Fruit fly (Drosophila melanogaster) whole organism, embryonic: ENCODE measurements around the gene Faa.
A peak's percentile ranks its signal among the peaks of the same experiment; 100 is the strongest.

ENCODE experiments used
- Blimp-1 ChIP-seq: fragments of 200-800 bp; sonication (Bioruptor generic); optimal IDR thresholded peaks from 3 replicates; lab custom pipeline; 2018; ENCODE audit warnings: missing biosample characterization, missing genetic modification characterization, mild to moderate bottlenecking, moderate library complexity, missing genetic modification reagents
- C15 ChIP-seq: fragments of 200-800 bp; sonication (Bioruptor generic); IDR thresholded peaks from 3 replicates; pipeline ENCODE4 v1.3.6; 2022; ENCODE audit warnings: missing biosample characterization, missing genetic modification characterization
- CG10959 ChIP-seq: fragments of 200-800 bp; sonication (Bioruptor generic); IDR thresholded peaks from 2 replicates; pipeline ENCODE4 v1.3.6; 2022; ENCODE audit warnings: missing biosample characterization, missing genetic modification characterization
- CG11085 ChIP-seq: fragments of 200-800 bp; sonication (Bioruptor generic); IDR thresholded peaks from 2 replicates; pipeline ENCODE4 v1.3.6; 2022; ENCODE audit warnings: missing biosample characterization, missing genetic modification characterization
- CG11560 ChIP-seq: fragments of 200-800 bp; sonication (Bioruptor generic); IDR thresholded peaks from 3 replicates; pipeline ENCODE4 v1.3.6; 2022; ENCODE audit warnings: missing biosample characterization, missing genetic modification characterization
- CG12071 ChIP-seq: fragments of 200-800 bp; sonication (Bioruptor generic); optimal IDR thresholded peaks from 3 replicates; lab custom pipeline; 2018; ENCODE audit warnings: missing biosample characterization, mild to moderate bottlenecking, missing genetic modification characterization
- CG12236 ChIP-seq: fragments of 200-800 bp; sonication (Bioruptor generic); optimal IDR thresholded peaks from 2 replicates; lab custom pipeline; 2016; ENCODE audit warnings: missing biosample characterization, missing genetic modification characterization
- CG1233 ChIP-seq: fragments of 200-800 bp; sonication (Bioruptor generic); optimal IDR thresholded peaks from 4 replicates; lab custom pipeline; 2018; ENCODE audit warnings: missing biosample characterization, mild to moderate bottlenecking, missing genetic modification characterization
- CG12659 ChIP-seq: fragments of 200-800 bp; sonication (Bioruptor generic); optimal IDR thresholded peaks from 3 replicates; lab custom pipeline; 2017; ENCODE audit warnings: mild to moderate bottlenecking, missing biosample characterization, missing genetic modification reagents, missing genetic modification characterization
- CG13894 ChIP-seq: fragments of 200-800 bp; sonication (Bioruptor generic); optimal IDR thresholded peaks from 3 replicates; lab custom pipeline; 2018; ENCODE audit warnings: missing biosample characterization, mild to moderate bottlenecking, missing genetic modification characterization, moderate library complexity
- CG14014 ChIP-seq: fragments of 200-800 bp; sonication (Bioruptor generic); IDR thresholded peaks from 2 replicates; pipeline ENCODE4 v1.3.6; 2022; ENCODE audit warnings: missing biosample characterization, missing genetic modification characterization
- CG14860 ChIP-seq: fragments of 200-800 bp; sonication (Bioruptor generic); IDR thresholded peaks from 3 replicates; pipeline ENCODE4 v1.3.6; 2022; ENCODE audit warnings: missing biosample characterization, missing genetic modification characterization; ENCODE audit not compliant: partially characterized antibody
- CG1602 ChIP-seq: fragments of 200-800 bp; sonication (Bioruptor generic); optimal IDR thresholded peaks from 3 replicates; lab custom pipeline; 2016; ENCODE audit warnings: missing biosample characterization, missing genetic modification characterization
- CG16779 ChIP-seq: fragments of 200-800 bp; sonication (Bioruptor generic); IDR thresholded peaks from 2 replicates; pipeline ENCODE4 v1.3.6; 2022; ENCODE audit warnings: missing biosample characterization, missing genetic modification characterization
- CG17361 ChIP-seq: fragments of 200-800 bp; sonication (Bioruptor generic); IDR thresholded peaks from 3 replicates; pipeline ENCODE4 v1.3.6; 2022; ENCODE audit warnings: missing biosample characterization, missing genetic modification characterization
- CG18011 ChIP-seq: fragments of 200-800 bp; sonication (Bioruptor generic); optimal IDR thresholded peaks from 2 replicates; lab custom pipeline; 2017; ENCODE audit warnings: missing biosample characterization, missing genetic modification characterization, mild to moderate bottlenecking, moderate library complexity, missing genotype
- CG1832 ChIP-seq: fragments of 200-800 bp; sonication (Bioruptor generic); optimal IDR thresholded peaks from 2 replicates; lab custom pipeline; 2017; ENCODE audit warnings: missing biosample characterization, mild to moderate bottlenecking, missing genetic modification characterization, inconsistent platforms
- CG3163 ChIP-seq: fragments of 200-800 bp; sonication (Bioruptor generic); optimal IDR thresholded peaks from 3 replicates; lab custom pipeline; 2016; ENCODE audit warnings: missing biosample characterization, missing genetic modification characterization
- CG4328 ChIP-seq: fragments of 200-800 bp; sonication (Bioruptor generic); optimal IDR thresholded peaks from 3 replicates; lab custom pipeline; 2017; ENCODE audit warnings: missing biosample characterization, missing genetic modification reagents, missing genetic modification characterization
- CG4730 ChIP-seq: fragments of 200-800 bp; sonication (Bioruptor generic); IDR thresholded peaks from 2 replicates; pipeline ENCODE4 v1.3.6; 2022; ENCODE audit warnings: missing biosample characterization, missing genetic modification characterization
- CG4820 ChIP-seq: fragments of 200-800 bp; sonication (Bioruptor generic); optimal IDR thresholded peaks from 3 replicates; lab custom pipeline; 2016; ENCODE audit warnings: missing biosample characterization, missing genetic modification characterization
- CG7786 ChIP-seq: fragments of 200-800 bp; sonication (Bioruptor generic); optimal IDR thresholded peaks from 2 replicates; lab custom pipeline; 2016; ENCODE audit warnings: missing biosample characterization, missing genetic modification characterization
- CG9215 ChIP-seq: fragments of 200-800 bp; sonication (Bioruptor generic); IDR thresholded peaks from 2 replicates; pipeline ENCODE4 v1.3.6; 2022; ENCODE audit warnings: missing biosample characterization, missing genetic modification characterization
- D ChIP-seq, 2 experiments: fragments of 200-800 bp in 1 of 2; fragments of >200 bp in 1 of 2; sonication (Bioruptor generic) in 1 of 2; optimal IDR thresholded peaks; 2 replicates in 1 of 2; 3 replicates in 1 of 2; lab custom pipeline; 2017; ENCODE audit warnings: mild to moderate bottlenecking in 1 of 2, missing biosample characterization in 1 of 2, missing genetic modification characterization in 1 of 2, missing genetic modification reagents in 1 of 2
- Dref ChIP-seq: fragments of 200-800 bp; sonication (Bioruptor generic); IDR thresholded peaks from 2 replicates; pipeline ENCODE4 v1.3.6; 2022; ENCODE audit warnings: missing biosample characterization, missing genetic modification characterization
- Drgx ChIP-seq: fragments of 200-800 bp; sonication (Bioruptor generic); IDR thresholded peaks from 2 replicates; pipeline ENCODE4 v1.3.6; 2022; ENCODE audit warnings: missing biosample characterization, missing genetic modification characterization
- Eip74EF ChIP-seq, 2 experiments: fragments of 200-800 bp in 1 of 2; fragments of >200 bp in 1 of 2; sonication (Bioruptor generic) in 1 of 2; optimal IDR thresholded peaks; 2 replicates each; lab custom pipeline; 2017 to 2019; ENCODE audit warnings: missing biosample characterization in 2 of 2, missing genetic modification characterization in 2 of 2, mild to moderate bottlenecking in 1 of 2, moderate library complexity in 1 of 2
- HLH3B ChIP-seq: fragments of 200-800 bp; sonication (Bioruptor generic); IDR thresholded peaks from 2 replicates; pipeline ENCODE4 v1.3.6; 2022; ENCODE audit warnings: missing biosample characterization, missing genetic modification characterization
- Hr3 ChIP-seq: fragments of 200-800 bp; sonication (Bioruptor generic); optimal IDR thresholded peaks from 3 replicates; lab custom pipeline; 2016; ENCODE audit warnings: missing biosample characterization, missing genetic modification characterization
- Myb ChIP-seq: fragments of 200-800 bp; sonication (Bioruptor generic); optimal IDR thresholded peaks from 2 replicates; lab custom pipeline; 2016; ENCODE audit warnings: missing biosample characterization, missing genetic modification characterization
- Oaz ChIP-seq: fragments of 200-800 bp; sonication (Bioruptor generic); IDR thresholded peaks from 2 replicates; pipeline ENCODE4 v1.3.6; 2022; ENCODE audit warnings: missing biosample characterization, missing genetic modification characterization
- PHDP ChIP-seq: fragments of 200-800 bp; sonication (Bioruptor generic); optimal IDR thresholded peaks from 3 replicates; lab custom pipeline; 2018; ENCODE audit warnings: missing biosample characterization, mild to moderate bottlenecking, missing genetic modification characterization, moderate library complexity
- Sry-δ ChIP-seq: fragments of 200-800 bp; sonication (Bioruptor generic); optimal IDR thresholded peaks from 2 replicates; lab custom pipeline; 2016; ENCODE audit warnings: missing biosample characterization, missing genetic modification characterization
- Tbp ChIP-seq: fragments of >200 bp; optimal IDR thresholded peaks from 2 replicates; lab custom pipeline; 2018; ENCODE audit warnings: missing biosample characterization, missing genetic modification characterization
- abd-A ChIP-seq: fragments of 200-800 bp; sonication (Bioruptor generic); optimal IDR thresholded peaks from 3 replicates; lab custom pipeline; 2019; ENCODE audit warnings: missing biosample characterization, mild to moderate bottlenecking, missing genetic modification characterization, moderate library complexity
- ash1 ChIP-seq: fragments of 200-800 bp; sonication (Bioruptor generic); optimal IDR thresholded peaks from 2 replicates; lab custom pipeline; 2018; ENCODE audit warnings: missing biosample characterization, mild to moderate bottlenecking, missing genetic modification characterization
- bbx ChIP-seq: fragments of 200-800 bp; sonication (Bioruptor generic); IDR thresholded peaks from 2 replicates; pipeline ENCODE4 v1.3.6; 2022; ENCODE audit warnings: missing biosample characterization, missing genetic modification characterization; ENCODE audit not compliant: partially characterized antibody
- cas ChIP-seq: fragments of 200-800 bp; sonication (Bioruptor generic); IDR thresholded peaks from 2 replicates; pipeline ENCODE4 v1.3.6; 2022; ENCODE audit warnings: missing biosample characterization, missing genetic modification characterization
- cwo ChIP-seq: fragments of 200-800 bp; sonication (Bioruptor generic); optimal IDR thresholded peaks from 3 replicates; lab custom pipeline; 2017; ENCODE audit warnings: missing biosample characterization, missing genetic modification characterization, mild to moderate bottlenecking, moderate library complexity, missing genetic modification reagents
- esg ChIP-seq: fragments of 200-800 bp; sonication (Bioruptor generic); conservative IDR thresholded peaks from 2 replicates; pipeline ENCODE4 v1.3.6; 2022; ENCODE audit warnings: missing biosample characterization, missing genetic modification characterization
- jigr1 ChIP-seq: fragments of 200-800 bp; sonication (Bioruptor generic); IDR thresholded peaks from 3 replicates; pipeline ENCODE4 v1.3.6; 2022; ENCODE audit warnings: missing biosample characterization, missing genetic modification characterization
- kah ChIP-seq: fragments of 200-800 bp; sonication (Bioruptor generic); optimal IDR thresholded peaks from 2 replicates; lab custom pipeline; 2018; ENCODE audit warnings: missing biosample characterization, mild to moderate bottlenecking, missing genetic modification characterization
- nerfin-1 ChIP-seq: fragments of 200-800 bp; sonication (Bioruptor generic); optimal IDR thresholded peaks from 3 replicates; lab custom pipeline; 2019; ENCODE audit warnings: missing biosample characterization, mild to moderate bottlenecking, missing genetic modification characterization, moderate library complexity
- slbo ChIP-seq: fragments of 200-800 bp; sonication (Bioruptor generic); IDR thresholded peaks from 2 replicates; pipeline ENCODE4 v1.3.6; 2022; ENCODE audit warnings: missing biosample characterization, missing genetic modification characterization
- sqz ChIP-seq: fragments of 200-800 bp; sonication (Bioruptor generic); optimal IDR thresholded peaks from 3 replicates; lab custom pipeline; 2018; ENCODE audit warnings: missing biosample characterization, mild to moderate bottlenecking, missing genetic modification characterization
- tin ChIP-seq: fragments of 200-800 bp; sonication (Bioruptor generic); optimal IDR thresholded peaks from 3 replicates; lab custom pipeline; 2016; ENCODE audit warnings: missing biosample characterization, missing genetic modification characterization
- tup ChIP-seq: fragments of 200-800 bp; sonication (Bioruptor generic); optimal IDR thresholded peaks from 2 replicates; lab custom pipeline; 2016; ENCODE audit warnings: missing biosample characterization, mild to moderate bottlenecking, missing genetic modification characterization, moderate library complexity
- vnd ChIP-seq: fragments of 200-800 bp; sonication (Bioruptor generic); IDR thresholded peaks from 3 replicates; pipeline ENCODE4 v1.3.6; 2022; ENCODE audit warnings: missing biosample characterization, missing genetic modification characterization; ENCODE audit not compliant: partially characterized antibody
- z ChIP-seq: fragments of 200-800 bp; sonication (Bioruptor generic); IDR thresholded peaks from 3 replicates; pipeline ENCODE4 v1.3.6; 2022; ENCODE audit warnings: missing biosample characterization, missing genetic modification characterization

Gene Faa

dm6 chr3L:4102496-4103257 lies 28.9 kb upstream of the Faa start, which contains the start of gene CG14995 (continued):
- no peak for TF ChIP-seq C15 (GFP tag; lab: Robert Waterston, UW)
- no peak for TF ChIP-seq tup (GFP tag; lab: Kevin White, UChicago)
- TF ChIP-seq Eip74EF (GFP tag; optimal IDR thresholded peaks at IDR 0.05; lab: Kevin White, UChicago) = peak in 1 of 2 experiments; percentile 57
- peak; percentile 11 for TF ChIP-seq CG12659 (GFP tag; lab: Kevin White, UChicago)
- TF ChIP-seq esg = no peak
- TF ChIP-seq Oaz = no peak
- TF ChIP-seq CG3163 = peak; percentile 31
- no peak for TF ChIP-seq CG4820
- TF ChIP-seq CG10959 (GFP tag; lab: Robert Waterston, UW) = no peak
- TF ChIP-seq Hr3 = no peak
- peak; percentile 78 for TF ChIP-seq Dref (GFP tag; lab: Robert Waterston, UW)
- TF ChIP-seq ash1 (GFP tag; lab: Kevin White, UChicago) = no peak
- TF ChIP-seq cas (GFP tag; lab: Robert Waterston, UW) = no peak
- TF ChIP-seq kah = peak; percentile 37
- TF ChIP-seq CG12071 = peak; percentile 61
- no peak for TF ChIP-seq CG1233 (GFP tag; lab: Kevin White, UChicago)
- peak; percentile 62 for TF ChIP-seq Myb (GFP tag; lab: Kevin White, UChicago)
- TF ChIP-seq CG14014 (GFP tag; lab: Robert Waterston, UW) = no peak
- no peak for TF ChIP-seq tin (GFP tag; lab: Kevin White, UChicago)
- TF ChIP-seq cwo (GFP tag; lab: Kevin White, UChicago) = peak; percentile 0
- TF ChIP-seq CG9215 = no peak
- TF ChIP-seq CG4730 (GFP tag; lab: Robert Waterston, UW) = no peak
- TF ChIP-seq CG11085 (GFP tag; lab: Robert Waterston, UW) = no peak
- peak; percentile 29 for TF ChIP-seq CG4328 (GFP tag; lab: Kevin White, UChicago)
- no peak for TF ChIP-seq z (GFP tag; lab: Robert Waterston, UW)
- no peak for TF ChIP-seq CG1602
- peak; percentile 66 for TF ChIP-seq abd-A (tag; lab: Kevin White, UChicago)
- TF ChIP-seq bbx (GFP tag; lab: Robert Waterston, UW) = peak; percentile 51; the same call in 1 of the 2 replicates
- TF ChIP-seq Drgx = peak; percentile 54
- no peak for TF ChIP-seq CG1832
- peak; percentile 15 for TF ChIP-seq Blimp-1
- TF ChIP-seq Sry-δ (GFP tag; lab: Kevin White, UChicago) = peak; percentile 91
- no peak for TF ChIP-seq Tbp (GFP tag; lab: Kevin White, UChicago)
- TF ChIP-seq CG17361 (GFP tag; lab: Robert Waterston, UW) = no peak
- no peak for TF ChIP-seq jigr1 (GFP tag; lab: Robert Waterston, UW)
- no peak for TF ChIP-seq CG18011 (GFP tag; lab: Kevin White, UChicago)
- no peak for TF ChIP-seq CG11560
- TF ChIP-seq vnd (GFP tag; lab: Robert Waterston, UW) = peak; percentile 63; the same call in 2 of the 3 replicates
- TF ChIP-seq CG16779 = no peak
- TF ChIP-seq CG12236 (GFP tag; lab: Kevin White, UChicago) = no peak
- no peak for TF ChIP-seq CG7786 (GFP tag; lab: Kevin White, UChicago)
- TF ChIP-seq HLH3B (GFP tag; lab: Robert Waterston, UW) = 0 out of 2 replicates have a peak, but pooled peaks have one; percentile 22
- TF ChIP-seq D (optimal IDR thresholded peaks at IDR 0.05; lab: Kevin White, UChicago) = no peak
- no peak for TF ChIP-seq D (GFP tag; optimal IDR thresholded peaks at IDR 0.05; lab: Kevin White, UChicago)
- no peak for TF ChIP-seq sqz (GFP tag; lab: Kevin White, UChicago)
- no peak for TF ChIP-seq CG14860 (GFP tag; lab: Robert Waterston, UW)
- TF ChIP-seq slbo = peak; percentile 41
- peak; percentile 97 for TF ChIP-seq nerfin-1 (tag; lab: Kevin White, UChicago)
- peak; percentile 50 for TF ChIP-seq PHDP
- peak; percentile 62 for TF ChIP-seq CG13894 (tag; lab: Kevin White, UChicago)
